Fruit fly (Drosophila melanogaster): ENCODE measurements around the gene AstCC.

DNA sequence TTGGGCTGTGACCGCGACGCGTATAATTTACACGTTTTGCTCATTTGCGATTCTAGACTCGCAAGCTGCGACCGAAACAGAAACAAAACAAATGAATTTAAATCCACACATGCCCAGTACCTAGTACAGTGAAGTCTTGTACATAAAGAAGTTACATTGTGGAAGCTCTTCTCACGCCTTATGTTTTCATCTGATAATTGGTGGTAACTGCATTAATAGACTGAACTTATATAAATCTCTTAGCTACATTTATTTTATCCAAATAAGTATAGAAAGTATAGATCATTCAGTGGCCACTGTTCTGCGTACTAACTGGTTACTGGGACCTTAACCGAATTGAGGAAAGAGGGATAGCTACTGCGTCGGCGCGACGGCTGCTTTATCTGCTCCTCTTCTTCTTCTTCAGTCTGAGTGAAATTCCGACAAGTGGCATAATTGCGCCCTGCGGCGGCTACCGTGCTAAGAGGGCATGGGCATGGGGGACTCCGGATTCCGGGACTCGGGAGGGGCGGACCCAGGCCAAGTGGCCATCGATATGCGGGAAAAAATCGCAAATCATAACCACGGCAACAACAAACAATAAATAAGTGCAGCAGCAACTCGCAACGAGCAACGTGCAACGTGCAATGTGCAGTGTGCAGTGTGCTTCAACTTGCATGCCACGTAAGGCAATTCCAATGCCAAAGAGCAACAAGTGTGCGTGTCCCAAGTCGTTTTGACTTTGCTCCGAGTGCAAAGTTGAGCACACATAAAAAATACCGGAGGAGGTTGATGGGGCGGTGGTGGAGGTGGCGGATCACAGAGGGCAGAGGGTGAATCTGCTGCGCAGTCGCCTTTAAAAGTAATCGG, 33.2 kb downstream of the AstCC start:
- TF ChIP-seq bab1 (GFP tag; optimal IDR thresholded peaks at IDR 0.05) (no peak), Hr96 (GFP tag; optimal IDR thresholded peaks at IDR 0.05) (no peak), Mnt (GFP tag; optimal IDR thresholded peaks at IDR 0.05) (no peak), CG7045 (GFP tag; optimal IDR thresholded peaks at IDR 0.05) (no peak), CG7101 (tag; optimal IDR thresholded peaks at IDR 0.05) (no peak), CG1620 (GFP tag; optimal IDR thresholded peaks at IDR 0.05) (no peak), CG14711 (tag; optimal IDR thresholded peaks at IDR 0.05) (no peak)
